Worm (Caenorhabditis elegans): Measurements from ENCODE around the gene gei-6.

The gei-6 gene

DNA sequence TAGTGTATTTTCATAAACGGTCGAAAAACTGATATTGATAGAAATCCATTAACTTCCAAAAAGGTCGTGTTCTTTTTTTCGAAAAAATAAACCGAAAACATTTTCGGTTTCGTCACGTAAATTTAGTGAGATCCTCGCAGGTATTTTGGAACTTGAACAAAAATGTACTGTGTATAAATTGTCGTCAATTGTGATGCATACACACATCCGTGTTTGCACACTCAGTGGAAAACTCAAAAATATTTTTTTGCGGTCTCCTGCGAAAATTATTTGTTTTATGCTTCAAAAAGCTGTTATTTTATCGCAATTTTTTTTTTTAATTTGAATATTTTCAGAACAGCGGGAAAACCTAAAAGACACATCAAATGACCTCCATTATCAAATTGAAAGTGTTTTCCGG is 51.8 kb downstream of the gei-6 start, which contains the start of gene cpsf-2:
TSS of gene cpsf-2 (plus strand) at position 330 of the 400 bp plus-strand sequence.
- TF ChIP-seq snu-23 (GFP tag; optimal IDR thresholded peaks at IDR 0.05): peak; percentile 2
- TF ChIP-seq fos-1 (tag; optimal IDR thresholded peaks at IDR 0.05): no peak
- TF ChIP-seq fkh-8 (tag; optimal IDR thresholded peaks at IDR 0.05): no peak
- TF ChIP-seq hlh-17 (GFP tag; optimal IDR thresholded peaks at IDR 0.05; ENCODE audit: borderline replicate concordance): no peak
- TF ChIP-seq mdl-1 (tag; optimal IDR thresholded peaks at IDR 0.05): no peak
- no peak for TF ChIP-seq dsc-1 (tag; optimal IDR thresholded peaks at IDR 0.05)
- no peak for TF ChIP-seq ztf-11 (tag; optimal IDR thresholded peaks at IDR 0.05)
- peak in 2 of 3 experiments; percentile 28 to 55 for TF ChIP-seq dpl-1 (GFP tag; optimal IDR thresholded peaks at IDR 0.05)
- TF ChIP-seq unc-130 (tag; optimal IDR thresholded peaks at IDR 0.05): no peak
- no peak for TF ChIP-seq nhr-237 (tag; optimal IDR thresholded peaks at IDR 0.05)
- no peak for TF ChIP-seq isw-1 (GFP tag; IDR thresholded peaks at IDR 0.05)
- no peak for TF ChIP-seq alr-1 (tag; optimal IDR thresholded peaks at IDR 0.05; ENCODE audit: borderline replicate concordance)
- peak; percentile 80 for TF ChIP-seq F16B12.6 (tag; optimal IDR thresholded peaks at IDR 0.05)
- no peak for TF ChIP-seq C34B4.2 (tag; optimal IDR thresholded peaks at IDR 0.05)
- TF ChIP-seq lin-15B (tag; optimal IDR thresholded peaks at IDR 0.05): no peak
- no peak for TF ChIP-seq ceh-8 (GFP tag; optimal IDR thresholded peaks at IDR 0.05)
- TF ChIP-seq lin-39 (tag; optimal IDR thresholded peaks at IDR 0.05): no peak
- no peak for TF ChIP-seq irx-1 (tag; optimal IDR thresholded peaks at IDR 0.05)
- TF ChIP-seq hpl-2 (GFP tag; optimal IDR thresholded peaks at IDR 0.05): no peak
- TF ChIP-seq ets-5 (GFP tag; IDR thresholded peaks at IDR 0.05): no peak
- no peak for TF ChIP-seq hlh-4 (tag; optimal IDR thresholded peaks at IDR 0.05)
- TF ChIP-seq unc-86 (tag; optimal IDR thresholded peaks at IDR 0.05): no peak
- TF ChIP-seq nhr-20 (tag; optimal IDR thresholded peaks at IDR 0.05): no peak
- TF ChIP-seq nhr-71 (tag; optimal IDR thresholded peaks at IDR 0.05): no peak
- TF ChIP-seq grh-1 (GFP tag; IDR thresholded peaks at IDR 0.05): no peak
- no peak for TF ChIP-seq mep-1 (tag; optimal IDR thresholded peaks at IDR 0.05)
- no peak for TF ChIP-seq C16A3.4 (tag; optimal IDR thresholded peaks at IDR 0.05)
- no peak for TF ChIP-seq ceh-63 (GFP tag; optimal IDR thresholded peaks at IDR 0.05)
- no peak for TF ChIP-seq sptf-1 (tag; optimal IDR thresholded peaks at IDR 0.05)
- TF ChIP-seq fkh-4 (tag; optimal IDR thresholded peaks at IDR 0.05; ENCODE audit: borderline replicate concordance): no peak
- no peak for TF ChIP-seq sox-4 (tag; optimal IDR thresholded peaks at IDR 0.05)
- no peak for TF ChIP-seq ceh-88 (GFP tag; IDR thresholded peaks at IDR 0.05)
- no peak for TF ChIP-seq nhr-47 (tag; optimal IDR thresholded peaks at IDR 0.05)
- TF ChIP-seq tbx-2 (tag; optimal IDR thresholded peaks at IDR 0.05): peak; percentile 5
- peak; percentile 32 to 37 for TF ChIP-seq efl-1 (optimal IDR thresholded peaks at IDR 0.05)
- peak; percentile 7 to 50 for TF ChIP-seq efl-1 (GFP tag; optimal IDR thresholded peaks at IDR 0.05 in 1 of 2)
- TF ChIP-seq lin-13 (GFP tag; optimal IDR thresholded peaks at IDR 0.05): no peak
- no peak for TF ChIP-seq ama-1 (optimal IDR thresholded peaks at IDR 0.05)
- TF ChIP-seq nhr-76 (tag; optimal IDR thresholded peaks at IDR 0.05): no peak
- TF ChIP-seq pag-3 (tag; optimal IDR thresholded peaks at IDR 0.05; ENCODE audit: borderline replicate concordance, insufficient read depth): no peak
- no peak for TF ChIP-seq tlp-1 (tag; optimal IDR thresholded peaks at IDR 0.05)
- TF ChIP-seq efl-3 (GFP tag; optimal IDR thresholded peaks at IDR 0.05): no peak
- TF ChIP-seq sup-37 (GFP tag; optimal IDR thresholded peaks at IDR 0.05): no peak
- TF ChIP-seq unc-30 (tag; optimal IDR thresholded peaks at IDR 0.05): no peak
- TF ChIP-seq egl-27 (tag; optimal IDR thresholded peaks at IDR 0.05): no peak
- TF ChIP-seq ceh-82 (tag; optimal IDR thresholded peaks at IDR 0.05): no peak
- no peak for TF ChIP-seq egl-13 (tag; optimal IDR thresholded peaks at IDR 0.05)
- no peak for TF ChIP-seq pax-3 (tag; optimal IDR thresholded peaks at IDR 0.05)
- TF ChIP-seq lin-35 (GFP tag; optimal IDR thresholded peaks at IDR 0.05): peak in 1 of 2 experiments; percentile 36
- no peak for TF ChIP-seq nhr-90 (tag; optimal IDR thresholded peaks at IDR 0.05; ENCODE audit: poor library complexity)
- TF ChIP-seq nhr-19 (GFP tag; conservative IDR thresholded peaks at IDR 0.05): no peak
- no peak for TF ChIP-seq lin-14 (GFP tag; optimal IDR thresholded peaks at IDR 0.05)
- peak; percentile 14 to 63 for TF ChIP-seq lsy-2 (tag; optimal IDR thresholded peaks at IDR 0.05)
- TF ChIP-seq nhr-28 (tag; optimal IDR thresholded peaks at IDR 0.05): no peak
